Worm (Caenorhabditis elegans) whole organism, L2 larva: Measurements from ENCODE around the gene atg-4.2.

Source experiments
- C34F6.9 ChIP-seq: fragments of 150-350 bp; optimal IDR thresholded peaks from 2 replicates; lab custom pipeline; 2014; ENCODE audit warnings: missing biosample characterization, missing genetic modification characterization
- R02D3.7 ChIP-seq: fragments of 150-350 bp; optimal IDR thresholded peaks from 2 replicates; lab custom pipeline; 2014; ENCODE audit warnings: missing biosample characterization, missing genetic modification characterization
- Y55F3AM.14 ChIP-seq: fragments of 200-800 bp; sonication (Bioruptor generic); optimal IDR thresholded peaks from 2 replicates; lab custom pipeline; 2018; ENCODE audit warnings: mild to moderate bottlenecking, missing genetic modification characterization, missing compliant biosample characterization
- alr-1 ChIP-seq: fragments of 150-350 bp; optimal IDR thresholded peaks from 2 replicates; lab custom pipeline; 2014; ENCODE audit warnings: missing biosample characterization, missing genetic modification characterization
- aly-2 ChIP-seq: fragments of 150-350 bp; optimal IDR thresholded peaks from 2 replicates; lab custom pipeline; 2014; ENCODE audit warnings: missing biosample characterization, missing genetic modification characterization
- ama-1 ChIP-seq: fragments of 150-350 bp; optimal IDR thresholded peaks from 2 replicates; lab custom pipeline; 2018; ENCODE audit warnings: inconsistent platforms
- blmp-1 ChIP-seq: sonication (generic microtip); optimal IDR thresholded peaks from 2 replicates; lab custom pipeline; 2017; ENCODE audit warnings: missing genetic modification characterization, mild to moderate bottlenecking, missing compliant biosample characterization, antibody characterized with exemption, moderate library complexity; ENCODE audit not compliant: insufficient read depth
- ceh-16 ChIP-seq: fragments of 150-350 bp; optimal IDR thresholded peaks from 2 replicates; lab custom pipeline; 2014; ENCODE audit warnings: missing biosample characterization, missing genetic modification characterization
- ceh-82 ChIP-seq: fragments of 150-350 bp; optimal IDR thresholded peaks from 2 replicates; lab custom pipeline; 2014; ENCODE audit warnings: missing biosample characterization, missing genetic modification characterization
- crh-2 ChIP-seq: sonication (generic microtip); optimal IDR thresholded peaks from 2 replicates; lab custom pipeline; 2017; ENCODE audit warnings: missing biosample characterization, missing genetic modification characterization
- elt-1 ChIP-seq: fragments of 150-350 bp; optimal IDR thresholded peaks from 2 replicates; lab custom pipeline; 2014; ENCODE audit warnings: missing biosample characterization, missing genetic modification characterization
- elt-3 ChIP-seq: sonication (generic microtip); optimal IDR thresholded peaks from 2 replicates; lab custom pipeline; 2017; ENCODE audit warnings: missing biosample characterization, missing genetic modification characterization
- fos-1 ChIP-seq: fragments of 150-350 bp; optimal IDR thresholded peaks from 2 replicates; lab custom pipeline; 2014; ENCODE audit warnings: missing biosample characterization, missing genetic modification characterization
- gmeb-1 ChIP-seq: fragments of 150-350 bp; optimal IDR thresholded peaks from 2 replicates; lab custom pipeline; 2014; ENCODE audit warnings: missing biosample characterization, missing genetic modification characterization
- lin-11 ChIP-seq: fragments of 150-350 bp; sonication (generic microtip); optimal IDR thresholded peaks from 2 replicates; lab custom pipeline; 2014; ENCODE audit warnings: missing biosample characterization, missing genetic modification characterization, inconsistent platforms, mixed read lengths
- lin-13 ChIP-seq: fragments of 150-350 bp; optimal IDR thresholded peaks from 2 replicates; lab custom pipeline; 2014; ENCODE audit warnings: missing biosample characterization, missing genetic modification reagents, missing genetic modification characterization
- lsy-2 ChIP-seq, 2 experiments: fragments of 150-350 bp in 1 of 2; sonication (generic microtip) in 1 of 2; optimal IDR thresholded peaks; 2 replicates each; lab custom pipeline; 2014 to 2017; ENCODE audit warnings: missing biosample characterization in 2 of 2, missing genetic modification characterization in 2 of 2
- mbf-1 ChIP-seq: sonication (generic microtip); optimal IDR thresholded peaks from 2 replicates; lab custom pipeline; 2017; ENCODE audit warnings: missing biosample characterization, missing genetic modification characterization
- mdl-1 ChIP-seq, 2 experiments: fragments of 150-350 bp in 1 of 2; sonication (generic microtip) in 1 of 2; optimal IDR thresholded peaks; 2 replicates each; lab custom pipeline; 2017; ENCODE audit warnings: missing biosample characterization in 2 of 2, missing genetic modification characterization in 2 of 2
- nhr-10 ChIP-seq: sonication (generic microtip); optimal IDR thresholded peaks from 2 replicates; lab custom pipeline; 2017; ENCODE audit warnings: missing biosample characterization, missing genetic modification characterization
- nhr-11 ChIP-seq: fragments of 150-350 bp; optimal IDR thresholded peaks from 2 replicates; lab custom pipeline; 2014; ENCODE audit warnings: missing biosample characterization, missing genetic modification characterization
- nhr-12 ChIP-seq: fragments of 150-350 bp; optimal IDR thresholded peaks from 2 replicates; lab custom pipeline; 2014; ENCODE audit warnings: missing biosample characterization, missing genetic modification characterization
- nhr-129 ChIP-seq: fragments of 150-350 bp; optimal IDR thresholded peaks from 2 replicates; lab custom pipeline; 2014; ENCODE audit warnings: missing biosample characterization, missing genetic modification characterization
- nhr-21 ChIP-seq: fragments of 150-350 bp; optimal IDR thresholded peaks from 2 replicates; lab custom pipeline; 2014; ENCODE audit warnings: missing biosample characterization, missing genetic modification characterization
- nhr-237 ChIP-seq: fragments of 150-350 bp; optimal IDR thresholded peaks from 2 replicates; lab custom pipeline; 2014; ENCODE audit warnings: missing biosample characterization, missing genetic modification characterization
- nhr-25 ChIP-seq: fragments of 150-350 bp; sonication (generic microtip); optimal IDR thresholded peaks from 3 replicates; lab custom pipeline; 2014; ENCODE audit warnings: missing biosample characterization, missing genetic modification characterization
- nhr-6 ChIP-seq: fragments of 150-350 bp; optimal IDR thresholded peaks from 2 replicates; lab custom pipeline; 2014; ENCODE audit warnings: missing biosample characterization, missing genetic modification characterization
- nhr-77 ChIP-seq: fragments of 150-350 bp; optimal IDR thresholded peaks from 2 replicates; lab custom pipeline; 2014; ENCODE audit warnings: missing biosample characterization, missing genetic modification characterization
- sem-4 ChIP-seq: fragments of 150-350 bp; optimal IDR thresholded peaks from 2 replicates; lab custom pipeline; 2014; ENCODE audit warnings: missing biosample characterization, missing genetic modification reagents, missing genetic modification characterization
- sma-3 ChIP-seq: sonication (generic microtip); optimal IDR thresholded peaks from 2 replicates; lab custom pipeline; 2016; ENCODE audit warnings: missing genetic modification reagents, missing genetic modification characterization, missing compliant biosample characterization
- sma-9 ChIP-seq, 2 experiments: fragments of 150-350 bp in 1 of 2; sonication (generic microtip) in 1 of 2; optimal IDR thresholded peaks; 2 replicates each; lab custom pipeline; 2014 to 2016; ENCODE audit warnings: missing genetic modification characterization in 2 of 2, mild to moderate bottlenecking in 1 of 2, missing biosample characterization in 1 of 2, missing compliant biosample characterization in 1 of 2, missing genetic modification reagents in 1 of 2, moderate library complexity in 1 of 2
- snpc-4 ChIP-seq: fragments of 150-350 bp; optimal IDR thresholded peaks from 2 replicates; lab custom pipeline; 2014; ENCODE audit warnings: missing biosample characterization, missing genetic modification characterization
- unc-39 ChIP-seq: fragments of 150-350 bp; optimal IDR thresholded peaks from 2 replicates; lab custom pipeline; 2014; ENCODE audit warnings: missing biosample characterization, missing genetic modification characterization
- zag-1 ChIP-seq: fragments of 150-350 bp; optimal IDR thresholded peaks from 2 replicates; lab custom pipeline; 2014; ENCODE audit warnings: missing biosample characterization, missing genetic modification characterization
- ztf-4 ChIP-seq: fragments of 150-350 bp; optimal IDR thresholded peaks from 2 replicates; lab custom pipeline; 2014; ENCODE audit warnings: missing biosample characterization, missing genetic modification characterization

Gene atg-4.2

ce11 chrIV:11636409-11636723, 31.5 kb upstream of the atg-4.2 start, which contains the start of gene F58B3.6:
TSS of gene F58B3.6 (plus strand) at chrIV:11636648.
- no peak for TF ChIP-seq mbf-1 (tag; lab: Kevin White, UChicago)
- peak; percentile 19 for TF ChIP-seq crh-2 (tag; lab: Kevin White, UChicago)
- TF ChIP-seq sma-9 (GFP tag; optimal IDR thresholded peaks at IDR 0.05; lab: Kevin White, UChicago), result peak; percentile 27
- TF ChIP-seq sma-9 (tag; optimal IDR thresholded peaks at IDR 0.05; lab: Kevin White, UChicago), result no peak
- TF ChIP-seq lin-11, result no peak
- peak; percentile 10 for TF ChIP-seq C34F6.9 (tag; lab: Kevin White, UChicago)
- peak; percentile 40 for TF ChIP-seq nhr-129 (tag; lab: Kevin White, UChicago)
- TF ChIP-seq sma-3 (GFP tag; lab: Kevin White, UChicago), result no peak
- TF ChIP-seq nhr-6 (tag; lab: Kevin White, UChicago), result no peak
- TF ChIP-seq gmeb-1 (tag; lab: Kevin White, UChicago), result peak; percentile 27
- TF ChIP-seq lsy-2 (tag; optimal IDR thresholded peaks at IDR 0.05; lab: Kevin White, UChicago), result peak in 1 of 2 experiments; percentile 43
- TF ChIP-seq sem-4, result no peak
- TF ChIP-seq lin-13 (GFP tag; lab: Kevin White, UChicago), result no peak
- peak; percentile 3 for TF ChIP-seq nhr-25
- TF ChIP-seq elt-1 (tag; lab: Kevin White, UChicago), result no peak

- TF ChIP-seq lin-13 (GFP tag; lab: Kevin White, UChicago) (no peak), nhr-25 (no peak), nhr-237 (tag; lab: Kevin White, UChicago) (no peak), unc-39 (tag; lab: Kevin White, UChicago) (no peak), fos-1 (tag; lab: Kevin White, UChicago) (no peak), ama-1 (lab: Kevin White, UChicago) (no peak), elt-3 (no peak), nhr-10 (tag; lab: Kevin White, UChicago) (no peak), crh-2 (tag; lab: Kevin White, UChicago) (no peak), C34F6.9 (tag; lab: Kevin White, UChicago) (no peak), Y55F3AM.14 (no peak), R02D3.7 (no peak)
Observed at ce11 chrIV:11638016-11638415, 29.8 kb upstream of the atg-4.2 start, which contains the start of gene rbm-17. TSS of gene rbm-17 (plus strand) at chrIV:11638316.

- TF ChIP-seq nhr-21 (tag; lab: Kevin White, UChicago) (no peak), lin-13 (GFP tag; lab: Kevin White, UChicago) (no peak), nhr-237 (tag; lab: Kevin White, UChicago) (no peak)
- TF ChIP-seq, all 48 proteins: peak for 0
Observed at ce11 chrIV:11640915-11641314, 26.9 kb upstream of the atg-4.2 start, which contains the start of gene ttr-50. TSS of gene ttr-50 (minus strand) at chrIV:11641015.

- TF ChIP-seq elt-3, result no peak
- no peak for TF ChIP-seq elt-1 (tag; lab: Kevin White, UChicago)
- TF ChIP-seq ama-1 (lab: Kevin White, UChicago), result no peak
- no peak for TF ChIP-seq R02D3.7
- TF ChIP-seq nhr-21 (tag; lab: Kevin White, UChicago), result no peak
- TF ChIP-seq sma-9 (GFP tag; optimal IDR thresholded peaks at IDR 0.05; lab: Kevin White, UChicago), result no peak
- TF ChIP-seq sma-9 (tag; optimal IDR thresholded peaks at IDR 0.05; lab: Kevin White, UChicago), result no peak
- TF ChIP-seq ztf-4 (tag; lab: Kevin White, UChicago), result no peak
- no peak for TF ChIP-seq ceh-16
- TF ChIP-seq mdl-1 (tag; optimal IDR thresholded peaks at IDR 0.05; lab: Kevin White, UChicago), result no peak
- no peak for TF ChIP-seq nhr-25
- no peak for TF ChIP-seq nhr-11 (tag; lab: Kevin White, UChicago)
- no peak for TF ChIP-seq sma-3 (GFP tag; lab: Kevin White, UChicago)
- TF ChIP-seq nhr-77, result no peak
- no peak for TF ChIP-seq nhr-237 (tag; lab: Kevin White, UChicago)
- TF ChIP-seq crh-2 (tag; lab: Kevin White, UChicago), result no peak
- no peak for TF ChIP-seq blmp-1
- no peak for TF ChIP-seq nhr-12 (tag; lab: Kevin White, UChicago)
- no peak for TF ChIP-seq nhr-6 (tag; lab: Kevin White, UChicago)
- no peak for TF ChIP-seq fos-1 (tag; lab: Kevin White, UChicago)
- TF ChIP-seq, all 48 proteins: peak for 0
Observed at ce11 chrIV:11641802-11642201, 26.0 kb upstream of the atg-4.2 start, which contains the start of gene ZK809.1. TSS of gene ZK809.1 (plus strand) at chrIV:11642102.

ce11 chrIV:11643829-11644228, 24.0 kb upstream of the atg-4.2 start, which contains the start of gene prx-2:
TSS of gene prx-2 (plus strand) at chrIV:11644129.
- TF ChIP-seq R02D3.7, result no peak
- no peak for TF ChIP-seq unc-39 (tag; lab: Kevin White, UChicago)
- TF ChIP-seq crh-2 (tag; lab: Kevin White, UChicago), result no peak
- no peak for TF ChIP-seq ceh-82
- TF ChIP-seq gmeb-1 (tag; lab: Kevin White, UChicago), result no peak
- TF ChIP-seq aly-2, result no peak
- no peak for TF ChIP-seq snpc-4 (tag; lab: Kevin White, UChicago)
- TF ChIP-seq sma-9 (GFP tag; optimal IDR thresholded peaks at IDR 0.05; lab: Kevin White, UChicago), result no peak
- no peak for TF ChIP-seq sma-9 (tag; optimal IDR thresholded peaks at IDR 0.05; lab: Kevin White, UChicago)
- TF ChIP-seq alr-1, result no peak
- no peak for TF ChIP-seq zag-1 (tag; lab: Kevin White, UChicago)
- no peak for TF ChIP-seq ztf-4 (tag; lab: Kevin White, UChicago)
- TF ChIP-seq nhr-6 (tag; lab: Kevin White, UChicago), result no peak
- no peak for TF ChIP-seq nhr-77
- no peak for TF ChIP-seq nhr-25
